Fruit fly (Drosophila melanogaster): Measurements from ENCODE around the gene RhoGAP68F.

Gene RhoGAP68F

dm6 chr3L:12136630-12137029, 2.0 kb upstream of the RhoGAP68F start, which contains the start of the genes CG5645 and Atg12 (continued):
- TF ChIP-seq Pdp1 (GFP tag; optimal IDR thresholded peaks at IDR 0.05) = peak in 1 of 2 experiments; percentile 28
- TF ChIP-seq CG6175 (GFP tag; IDR thresholded peaks at IDR 0.05) = no peak
- no peak for TF ChIP-seq usp (GFP tag; optimal IDR thresholded peaks at IDR 0.05)
- TF ChIP-seq CG12942 (GFP tag; optimal IDR thresholded peaks at IDR 0.05) = no peak
- peak; percentile 56 for TF ChIP-seq slou (GFP tag; optimal IDR thresholded peaks at IDR 0.05)
- TF ChIP-seq CG11398 (GFP tag; optimal IDR thresholded peaks at IDR 0.05) = no peak
- no peak for TF ChIP-seq oc (tag; optimal IDR thresholded peaks at IDR 0.05)
- peak; percentile 76 for TF ChIP-seq sob (GFP tag; IDR thresholded peaks at IDR 0.05)
- peak; percentile 85 for TF ChIP-seq unc-4 (GFP tag; IDR thresholded peaks at IDR 0.05; ENCODE audit: partially characterized antibody)
- no peak for TF ChIP-seq CG9609 (GFP tag; optimal IDR thresholded peaks at IDR 0.05)
- TF ChIP-seq ftz-f1 (GFP tag; optimal IDR thresholded peaks at IDR 0.05) = no peak
- no peak for TF ChIP-seq Doc2 (GFP tag; IDR thresholded peaks at IDR 0.05)
- TF ChIP-seq CG31441 (GFP tag; IDR thresholded peaks at IDR 0.05) = peak; percentile 66
- TF ChIP-seq CG10543 (GFP tag; optimal IDR thresholded peaks at IDR 0.05) = peak; percentile 71
- no peak for TF ChIP-seq Atf3 (GFP tag; optimal IDR thresholded peaks at IDR 0.05)
- TF ChIP-seq CG18476 (GFP tag; optimal IDR thresholded peaks at IDR 0.05) = peak; percentile 61
- no peak for TF ChIP-seq z (GFP tag; IDR thresholded peaks at IDR 0.05)
- TF ChIP-seq pros (GFP tag; optimal IDR thresholded peaks at IDR 0.05) = no peak
- TF ChIP-seq CG14710 (tag; optimal IDR thresholded peaks at IDR 0.05) = peak; percentile 86
- TF ChIP-seq Hmx (GFP tag; optimal IDR thresholded peaks at IDR 0.05) = peak; percentile 50
- peak; percentile 11; the same call in 1 of the 2 replicates for TF ChIP-seq CG10366 (GFP tag; IDR thresholded peaks at IDR 0.05)
- peak; percentile 48 for TF ChIP-seq CG4730 (GFP tag; IDR thresholded peaks at IDR 0.05)
- TF ChIP-seq odd (GFP tag; optimal IDR thresholded peaks at IDR 0.05) = no peak
- peak; percentile 51; the same call in 2 of the 3 replicates for TF ChIP-seq CG17361 (GFP tag; IDR thresholded peaks at IDR 0.05)
- peak; percentile 80 for TF ChIP-seq BEAF-32 (GFP tag; optimal IDR thresholded peaks at IDR 0.05)
- TF ChIP-seq Xrp1 (GFP tag; IDR thresholded peaks at IDR 0.05) = peak; percentile 69
- peak; percentile 73 for TF ChIP-seq CG15514 (GFP tag; optimal IDR thresholded peaks at IDR 0.05)
- TF ChIP-seq repo (GFP tag; optimal IDR thresholded peaks at IDR 0.05) = no peak
- peak; percentile 46 for TF ChIP-seq CG15269 (tag; optimal IDR thresholded peaks at IDR 0.05)
- peak; percentile 58 for TF ChIP-seq gsb-n (tag; optimal IDR thresholded peaks at IDR 0.05)
- TF ChIP-seq Stat92E (GFP tag; optimal IDR thresholded peaks at IDR 0.05) = no peak
- peak; percentile 60 for TF ChIP-seq CG12659 (GFP tag; optimal IDR thresholded peaks at IDR 0.05)
- TF ChIP-seq tup (GFP tag; optimal IDR thresholded peaks at IDR 0.05) = no peak
- peak; percentile 21; the same call in 1 of the 2 replicates for TF ChIP-seq Nf-YA (GFP tag; IDR thresholded peaks at IDR 0.05)
- TF ChIP-seq yki (optimal IDR thresholded peaks at IDR 0.05) = no peak
- TF ChIP-seq tap (tag; optimal IDR thresholded peaks at IDR 0.05) = peak; percentile 76
- no peak for TF ChIP-seq Hr78 (GFP tag; optimal IDR thresholded peaks at IDR 0.05)
- no peak for TF ChIP-seq CG8944 (GFP tag; optimal IDR thresholded peaks at IDR 0.05)
- peak; percentile 88 for TF ChIP-seq Doc3 (GFP tag; IDR thresholded peaks at IDR 0.05; ENCODE audit: partially characterized antibody)
- TF ChIP-seq nerfin-1 (tag; optimal IDR thresholded peaks at IDR 0.05) = peak; percentile 10
- peak; percentile 57 for TF ChIP-seq CG34376 (GFP tag; optimal IDR thresholded peaks at IDR 0.05)
- peak; percentile 74 for TF ChIP-seq CG17186 (GFP tag; optimal IDR thresholded peaks at IDR 0.05)
- peak; percentile 34; the same call in 1 of the 2 replicates for TF ChIP-seq CG6689 (GFP tag; IDR thresholded peaks at IDR 0.05)
- TF ChIP-seq CG10267 (tag; optimal IDR thresholded peaks at IDR 0.05) = peak; percentile 78
- no peak for TF ChIP-seq pita (GFP tag; optimal IDR thresholded peaks at IDR 0.05)
- peak; percentile 74 for TF ChIP-seq CG16813 (GFP tag; IDR thresholded peaks at IDR 0.05; ENCODE audit: partially characterized antibody)
- TF ChIP-seq CG7786 (GFP tag; optimal IDR thresholded peaks at IDR 0.05) = no peak
- no peak for TF ChIP-seq h (optimal IDR thresholded peaks at IDR 0.05)
- no peak for TF ChIP-seq CG6683 (GFP tag; optimal IDR thresholded peaks at IDR 0.05)
- TF ChIP-seq CG2712 (tag; optimal IDR thresholded peaks at IDR 0.05) = peak; percentile 80
- TF ChIP-seq CG7745 (tag; optimal IDR thresholded peaks at IDR 0.05) = no peak

Data from whole organism, embryonic.